Fruit fly (Drosophila melanogaster): ENCODE measurements around the gene scu.

dm6 chrX:18052135-18052534 lies 38.9 kb upstream of the scu start:
- TF ChIP-seq CG14655 (GFP tag; optimal IDR thresholded peaks at IDR 0.05) = no peak
- TF ChIP-seq Ets98B (GFP tag; IDR thresholded peaks at IDR 0.05) = no peak
- no peak for TF ChIP-seq CG12605 (GFP tag; IDR thresholded peaks at IDR 0.05)
- TF ChIP-seq CG8159 (tag; optimal IDR thresholded peaks at IDR 0.05) = no peak
- no peak for TF ChIP-seq gl (tag; optimal IDR thresholded peaks at IDR 0.05)
- TF ChIP-seq Pif1B (GFP tag; optimal IDR thresholded peaks at IDR 0.05) = no peak
- no peak for TF ChIP-seq CG34367 (tag; optimal IDR thresholded peaks at IDR 0.05)
- no peak for TF ChIP-seq CG8301 (tag; optimal IDR thresholded peaks at IDR 0.05)
- no peak for TF ChIP-seq EcR (GFP tag; optimal IDR thresholded peaks at IDR 0.05)
- no peak for TF ChIP-seq CG17806 (tag; optimal IDR thresholded peaks at IDR 0.05)
- TF ChIP-seq CG32121 (GFP tag; IDR thresholded peaks at IDR 0.05) = no peak

Data from whole organism, pupa.